Worm (Caenorhabditis elegans) whole organism, L4/young adult: ENCODE measurements around the gene spcs-2.

Experiments
- W03F9.2 ChIP-seq: fragments of 150-350 bp; optimal IDR thresholded peaks from 2 replicates; lab custom pipeline; 2014; ENCODE audit warnings: missing biosample characterization, missing genetic modification characterization
- dao-5 ChIP-seq: sonication (generic microtip); optimal IDR thresholded peaks from 2 replicates; lab custom pipeline; 2016; ENCODE audit warnings: missing genotype, missing genetic modification characterization, moderate library complexity, missing compliant biosample characterization
- him-1 ChIP-seq: sonication (generic microtip); optimal IDR thresholded peaks from 2 replicates; lab custom pipeline; 2016; ENCODE audit warnings: missing genotype, missing genetic modification reagents, missing genetic modification characterization, missing compliant biosample characterization

ce11 chrIII:12829068-12829467 is 45.8 kb upstream of the spcs-2 start, which contains the start of gene Y37D8A.3:
- TF ChIP-seq him-1 (tag; lab: Kevin White, UChicago) (no peak), W03F9.2 (tag; lab: Kevin White, UChicago) (no peak), dao-5 (no peak)
